Fruit fly (Drosophila melanogaster) whole organism, embryonic: ENCODE results near the gene Kaz-m1.
A peak's percentile ranks its signal among the peaks of the same experiment; 100 is the strongest.

Experiments
- Abd-B ChIP-seq: fragments of 200-800 bp; sonication (Bioruptor generic); optimal IDR thresholded peaks from 2 replicates; lab custom pipeline; 2018; ENCODE audit warnings: missing biosample characterization, mild to moderate bottlenecking, missing genetic modification characterization, moderate library complexity
- Ada2b ChIP-seq: fragments of 200-800 bp; sonication (Bioruptor generic); IDR thresholded peaks from 2 replicates; pipeline ENCODE4 v1.3.6; 2022; ENCODE audit warnings: missing biosample characterization, missing genetic modification characterization
- Aef1 ChIP-seq: fragments of 200-800 bp; sonication (Bioruptor generic); IDR thresholded peaks from 3 replicates; pipeline ENCODE4 v1.3.6; 2022; ENCODE audit warnings: missing biosample characterization, missing genetic modification characterization
- Blimp-1 ChIP-seq: fragments of 200-800 bp; sonication (Bioruptor generic); optimal IDR thresholded peaks from 3 replicates; lab custom pipeline; 2018; ENCODE audit warnings: missing biosample characterization, missing genetic modification characterization, mild to moderate bottlenecking, moderate library complexity, missing genetic modification reagents
- CG10462 ChIP-seq: fragments of 200-800 bp; sonication (Bioruptor generic); optimal IDR thresholded peaks from 2 replicates; lab custom pipeline; 2016; ENCODE audit warnings: missing biosample characterization, missing genetic modification characterization
- CG12769 ChIP-seq: fragments of 200-800 bp; sonication (Bioruptor generic); optimal IDR thresholded peaks from 2 replicates; lab custom pipeline; 2019; ENCODE audit warnings: missing biosample characterization, mild to moderate bottlenecking, missing genetic modification characterization, moderate library complexity
- CG12942 ChIP-seq: fragments of 200-800 bp; sonication (Bioruptor generic); optimal IDR thresholded peaks from 3 replicates; lab custom pipeline; 2016; ENCODE audit warnings: missing biosample characterization, missing genetic modification characterization
- CG13424 ChIP-seq: fragments of 200-800 bp; sonication (Bioruptor generic); optimal IDR thresholded peaks from 2 replicates; lab custom pipeline; 2019; ENCODE audit warnings: missing biosample characterization, mild to moderate bottlenecking, missing genetic modification characterization, moderate library complexity
- CG15514 ChIP-seq: fragments of 200-800 bp; sonication (Bioruptor generic); optimal IDR thresholded peaks from 3 replicates; lab custom pipeline; 2017; ENCODE audit warnings: missing biosample characterization, missing genetic modification characterization, mild to moderate bottlenecking, moderate library complexity, missing genetic modification reagents
- CG16863 ChIP-seq: fragments of 200-800 bp; sonication (Bioruptor generic); optimal IDR thresholded peaks from 3 replicates; lab custom pipeline; 2016; ENCODE audit warnings: missing biosample characterization, missing genetic modification characterization
- CG1832 ChIP-seq: fragments of 200-800 bp; sonication (Bioruptor generic); optimal IDR thresholded peaks from 2 replicates; lab custom pipeline; 2017; ENCODE audit warnings: missing biosample characterization, mild to moderate bottlenecking, missing genetic modification characterization, inconsistent platforms
- CG18599 ChIP-seq: fragments of 200-800 bp; sonication (Bioruptor generic); optimal IDR thresholded peaks from 3 replicates; lab custom pipeline; 2017; ENCODE audit warnings: missing biosample characterization, missing genetic modification characterization, mild to moderate bottlenecking, moderate library complexity, missing genetic modification reagents
- CG18619 ChIP-seq: fragments of 200-800 bp; sonication (Bioruptor generic); optimal IDR thresholded peaks from 3 replicates; lab custom pipeline; 2017; ENCODE audit warnings: missing biosample characterization, mild to moderate bottlenecking, missing genetic modification characterization
- CG3281 ChIP-seq: fragments of 200-800 bp; sonication (Bioruptor generic); optimal IDR thresholded peaks from 3 replicates; lab custom pipeline; 2017; ENCODE audit warnings: missing biosample characterization, mild to moderate bottlenecking, missing genetic modification characterization
- CG3995 ChIP-seq: fragments of 200-800 bp; sonication (Bioruptor generic); optimal IDR thresholded peaks from 3 replicates; lab custom pipeline; 2016; ENCODE audit warnings: missing biosample characterization, missing genetic modification characterization
- CG4282 ChIP-seq: fragments of 200-800 bp; sonication (Bioruptor generic); optimal IDR thresholded peaks from 2 replicates; lab custom pipeline; 2016; ENCODE audit warnings: missing biosample characterization, missing genetic modification characterization
- CG6654 ChIP-seq: fragments of 200-800 bp; sonication (Bioruptor generic); optimal IDR thresholded peaks from 2 replicates; lab custom pipeline; 2017; ENCODE audit warnings: missing biosample characterization, mild to moderate bottlenecking, missing genetic modification characterization
- CG8281 ChIP-seq: fragments of 200-800 bp; sonication (Bioruptor generic); optimal IDR thresholded peaks from 2 replicates; lab custom pipeline; 2018; ENCODE audit warnings: missing biosample characterization, mild to moderate bottlenecking, missing genetic modification characterization, moderate library complexity
- CG8290 ChIP-seq, 3 experiments: fragments of 200-800 bp; sonication (Bioruptor generic); optimal IDR thresholded peaks; 2 replicates each; lab custom pipeline; 2016 to 2019; ENCODE audit warnings: missing biosample characterization in 3 of 3, missing genetic modification characterization in 3 of 3, mild to moderate bottlenecking in 2 of 3, moderate library complexity in 1 of 3
- CG8478 ChIP-seq: fragments of >200 bp; optimal IDR thresholded peaks from 2 replicates; lab custom pipeline; 2018
- CG8924 ChIP-seq: fragments of 200-800 bp; optimal IDR thresholded peaks from 3 replicates; lab custom pipeline; 2019; ENCODE audit warnings: missing biosample characterization, mild to moderate bottlenecking, missing genetic modification characterization, moderate library complexity
- CG9797 ChIP-seq: fragments of 200-800 bp; sonication (Bioruptor generic); optimal IDR thresholded peaks from 3 replicates; lab custom pipeline; 2018; ENCODE audit warnings: missing biosample characterization, mild to moderate bottlenecking, missing genetic modification characterization
- Dip3 ChIP-seq: fragments of 200-800 bp; sonication (Bioruptor generic); optimal IDR thresholded peaks from 3 replicates; lab custom pipeline; 2016; ENCODE audit warnings: missing biosample characterization, missing genetic modification characterization
- Elba2 ChIP-seq: fragments of 200-800 bp; sonication (Bioruptor generic); optimal IDR thresholded peaks from 3 replicates; lab custom pipeline; 2016; ENCODE audit warnings: missing biosample characterization, missing genetic modification characterization
- HLH3B ChIP-seq: fragments of 200-800 bp; sonication (Bioruptor generic); IDR thresholded peaks from 2 replicates; pipeline ENCODE4 v1.3.6; 2022; ENCODE audit warnings: missing biosample characterization, missing genetic modification characterization
- Hey ChIP-seq: fragments of 200-800 bp; sonication (Bioruptor generic); optimal IDR thresholded peaks from 3 replicates; lab custom pipeline; 2018; ENCODE audit warnings: missing biosample characterization, mild to moderate bottlenecking, missing genetic modification characterization
- Jarid2 ChIP-seq: fragments of 200-800 bp; sonication (Bioruptor generic); optimal IDR thresholded peaks from 3 replicates; lab custom pipeline; 2017; ENCODE audit warnings: mild to moderate bottlenecking, missing biosample characterization, missing genetic modification reagents, missing genetic modification characterization
- Kr ChIP-seq: fragments of 200-800 bp; sonication (Bioruptor generic); optimal IDR thresholded peaks from 2 replicates; lab custom pipeline; 2017; ENCODE audit warnings: missing biosample characterization, mild to moderate bottlenecking, missing genetic modification characterization
- Meics ChIP-seq: fragments of 200-800 bp; sonication (Bioruptor generic); optimal IDR thresholded peaks from 2 replicates; lab custom pipeline; 2017; ENCODE audit warnings: missing biosample characterization, mild to moderate bottlenecking, missing genetic modification characterization
- NfI ChIP-seq: fragments of 200-800 bp; sonication (Bioruptor generic); optimal IDR thresholded peaks from 3 replicates; lab custom pipeline; 2018; ENCODE audit warnings: missing biosample characterization, mild to moderate bottlenecking, missing genetic modification characterization, moderate library complexity
- Optix ChIP-seq: fragments of 200-800 bp; sonication (Bioruptor generic); IDR thresholded peaks from 3 replicates; pipeline ENCODE4 v1.3.6; 2022; ENCODE audit warnings: missing biosample characterization, missing genetic modification characterization
- Rfx ChIP-seq: fragments of 200-800 bp; sonication (Bioruptor generic); IDR thresholded peaks from 2 replicates; pipeline ENCODE4 v1.3.6; 2022; ENCODE audit warnings: missing biosample characterization, missing genetic modification characterization
- Trl ChIP-seq, 3 experiments: fragments of >200 bp in 2 of 3; fragments of 200-800 bp in 1 of 3; sonication (Bioruptor generic) in 1 of 3; optimal IDR thresholded peaks; 2 replicates in 1 of 3; 3 replicates in 2 of 3; lab custom pipeline; 2016 to 2017; ENCODE audit warnings: missing biosample characterization in 1 of 3, missing genetic modification characterization in 1 of 3
- btn ChIP-seq: fragments of 200-800 bp; sonication (Bioruptor generic); optimal IDR thresholded peaks from 2 replicates; lab custom pipeline; 2016; ENCODE audit warnings: missing biosample characterization, missing genetic modification characterization
- ci ChIP-seq: fragments of 200-800 bp; sonication (Bioruptor generic); IDR thresholded peaks from 3 replicates; pipeline ENCODE4 v1.3.6; 2022; ENCODE audit warnings: missing biosample characterization, missing genetic modification characterization
- ems ChIP-seq: fragments of 200-800 bp; sonication (Bioruptor generic); optimal IDR thresholded peaks from 3 replicates; lab custom pipeline; 2016; ENCODE audit warnings: missing biosample characterization, missing genetic modification characterization
- en ChIP-seq: fragments of 200-800 bp; sonication (Bioruptor generic); optimal IDR thresholded peaks from 2 replicates; lab custom pipeline; 2016; ENCODE audit warnings: missing biosample characterization, missing genetic modification characterization
- eve ChIP-seq, 2 experiments: fragments of >200 bp; optimal IDR thresholded peaks; 2 replicates each; lab custom pipeline; 2017; ENCODE audit warnings: missing biosample characterization in 2 of 2, missing genetic modification characterization in 2 of 2
- ham ChIP-seq: fragments of 200-800 bp; sonication (Bioruptor generic); IDR thresholded peaks from 2 replicates; pipeline ENCODE4 v1.3.6; 2022; ENCODE audit warnings: missing biosample characterization, missing genetic modification characterization
- p53 ChIP-seq: fragments of 200-800 bp; sonication (Bioruptor generic); optimal IDR thresholded peaks from 2 replicates; lab custom pipeline; 2016; ENCODE audit warnings: missing biosample characterization, missing genetic modification characterization
- phol ChIP-seq: fragments of 200-800 bp; sonication (Bioruptor generic); optimal IDR thresholded peaks from 3 replicates; lab custom pipeline; 2018; ENCODE audit warnings: missing biosample characterization, mild to moderate bottlenecking, missing genetic modification characterization, moderate library complexity
- repo ChIP-seq: fragments of 200-800 bp; sonication (Bioruptor generic); optimal IDR thresholded peaks from 2 replicates; lab custom pipeline; 2016; ENCODE audit warnings: missing biosample characterization, missing genetic modification characterization
- scrt ChIP-seq: fragments of 200-800 bp; sonication (Bioruptor generic); optimal IDR thresholded peaks from 2 replicates; lab custom pipeline; 2018; ENCODE audit warnings: missing biosample characterization, mild to moderate bottlenecking, missing genetic modification characterization, moderate library complexity
- sens ChIP-seq: fragments of 200-800 bp; sonication (Bioruptor generic); peaks from one replicate; lab custom pipeline; 2016; ENCODE audit warnings: missing biosample characterization, missing genetic modification characterization
- slbo ChIP-seq: fragments of 200-800 bp; sonication (Bioruptor generic); IDR thresholded peaks from 2 replicates; pipeline ENCODE4 v1.3.6; 2022; ENCODE audit warnings: missing biosample characterization, missing genetic modification characterization
- slou ChIP-seq: fragments of 200-800 bp; sonication (Bioruptor generic); optimal IDR thresholded peaks from 3 replicates; lab custom pipeline; 2016; ENCODE audit warnings: missing biosample characterization, missing genetic modification characterization
- tio ChIP-seq: fragments of 200-800 bp; sonication (Bioruptor generic); optimal IDR thresholded peaks from 2 replicates; lab custom pipeline; 2017; ENCODE audit warnings: missing biosample characterization, missing genetic modification characterization, inconsistent platforms
- wor ChIP-seq: fragments of 200-800 bp; sonication (Bioruptor generic); IDR thresholded peaks from 2 replicates; pipeline ENCODE4 v1.3.6; 2022; ENCODE audit warnings: missing biosample characterization, missing genetic modification characterization

Gene Kaz-m1

DNA sequence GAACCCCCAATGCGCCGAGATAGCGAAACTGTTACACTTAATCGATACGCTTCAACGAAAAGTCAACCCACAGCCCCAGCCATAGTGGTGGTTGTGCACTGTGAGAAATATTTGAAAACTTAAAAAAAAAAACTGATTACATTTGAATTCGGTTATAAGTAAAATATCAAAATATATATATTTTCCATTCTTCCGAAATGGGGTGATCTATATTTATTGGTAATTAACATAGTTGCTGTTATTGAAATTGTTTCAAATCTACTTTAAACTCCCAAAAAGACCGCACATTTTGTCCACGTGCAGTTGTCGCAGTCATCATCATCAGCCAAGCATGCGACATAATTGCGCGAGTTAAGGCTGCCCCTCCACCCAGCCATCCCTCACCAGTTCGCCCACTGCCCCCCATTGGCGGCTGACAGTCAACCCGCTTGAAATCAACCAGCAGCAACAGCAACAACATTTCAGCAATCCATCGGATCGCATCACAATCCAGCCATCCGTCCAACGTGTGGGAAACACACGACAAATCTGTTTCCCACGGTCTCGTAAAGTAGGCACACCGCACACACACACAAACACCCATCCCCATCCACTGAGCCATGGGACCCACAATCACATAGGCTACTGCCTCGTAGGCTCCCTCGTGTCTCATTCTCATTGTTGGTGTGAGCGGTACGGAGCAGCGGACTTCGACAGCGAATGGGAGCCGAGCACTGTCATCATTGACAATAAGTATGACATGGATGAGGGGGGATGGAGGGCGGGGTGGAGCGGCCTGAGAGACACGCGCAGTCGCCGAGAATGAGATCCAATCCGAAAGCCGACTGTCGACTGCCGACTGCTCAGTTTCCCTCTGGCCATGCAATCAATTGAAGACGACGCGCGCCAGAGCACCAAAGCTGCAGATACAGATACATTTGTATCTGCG is 6.0 kb downstream of the Kaz-m1 start (continued):
- TF ChIP-seq Ada2b (GFP tag; lab: Robert Waterston, UW) (peak; percentile 57), Dip3 (GFP tag; lab: Kevin White, UChicago) (no peak), CG18619 (GFP tag; lab: Kevin White, UChicago) (peak; percentile 33), CG8290 (GFP tag; optimal IDR thresholded peaks at IDR 0.05; lab: Kevin White, UChicago) (no peak), CG8290 (tag; optimal IDR thresholded peaks at IDR 0.05; lab: Kevin White, UChicago) (peak in 1 of 2 experiments; percentile 72), CG15514 (GFP tag; lab: Kevin White, UChicago) (peak; percentile 8), tio (peak; percentile 50), Meics (peak; percentile 71), CG12769 (tag; lab: Kevin White, UChicago) (peak; percentile 96), CG16863 (GFP tag; lab: Kevin White, UChicago) (peak; percentile 25), CG8281 (peak; percentile 66), slbo (GFP tag; lab: Robert Waterston, UW) (peak; percentile 43), slou (GFP tag; lab: Kevin White, UChicago) (no peak), Trl (optimal IDR thresholded peaks at IDR 0.05; lab: Kevin White, UChicago) (peak; percentile 54 to 73), Trl (GFP tag; optimal IDR thresholded peaks at IDR 0.05; lab: Kevin White, UChicago) (no peak), p53 (GFP tag; lab: Kevin White, UChicago) (no peak), CG4282 (GFP tag; lab: Kevin White, UChicago) (no peak), CG3995 (no peak), CG12942 (GFP tag; lab: Kevin White, UChicago) (no peak), NfI (peak; percentile 48), Jarid2 (GFP tag; lab: Kevin White, UChicago) (no peak), CG1832 (GFP tag; lab: Kevin White, UChicago) (peak; percentile 43), CG18599 (GFP tag; lab: Kevin White, UChicago) (peak; percentile 73), CG9797 (GFP tag; lab: Kevin White, UChicago) (no peak), scrt (peak; percentile 46), Kr (GFP tag; lab: Kevin White, UChicago) (no peak), eve (GFP tag; optimal IDR thresholded peaks at IDR 0.05; lab: Kevin White, UChicago) (no peak), repo (GFP tag; lab: Kevin White, UChicago) (no peak), ci (GFP tag; lab: Robert Waterston, UW) (peak; percentile 51; the same call in 1 of the 3 replicates), wor (peak; percentile 53; the same call in 1 of the 2 replicates), Hey (no peak), ems (GFP tag; lab: Kevin White, UChicago) (peak; percentile 36), sens (GFP tag; lab: Kevin White, UChicago) (peak; percentile 87), CG6654 (GFP tag; lab: Kevin White, UChicago) (peak; percentile 30), ham (GFP tag; lab: Robert Waterston, UW) (no peak), CG13424 (tag; lab: Kevin White, UChicago) (peak; percentile 72), Rfx (peak; percentile 52), en (GFP tag; lab: Kevin White, UChicago) (no peak), btn (GFP tag; lab: Kevin White, UChicago) (no peak), Aef1 (peak; percentile 34; the same call in 1 of the 3 replicates), CG8924 (tag; lab: Kevin White, UChicago) (peak; percentile 48), HLH3B (GFP tag; lab: Robert Waterston, UW) (peak; percentile 31; the same call in 1 of the 2 replicates), Abd-B (GFP tag; lab: Kevin White, UChicago) (peak; percentile 22), CG3281 (GFP tag; lab: Kevin White, UChicago) (peak; percentile 71), phol (tag; lab: Kevin White, UChicago) (peak; percentile 82), Blimp-1 (GFP tag; lab: Kevin White, UChicago) (peak; percentile 72), CG8478 (lab: Kevin White, UChicago) (peak; percentile 82), Optix (GFP tag; lab: Robert Waterston, UW) (0 out of 3 replicates have a peak, but pooled peaks have one; percentile 8), Elba2 (GFP tag; lab: Kevin White, UChicago) (no peak), CG10462 (GFP tag; lab: Kevin White, UChicago) (peak; percentile 21)
